Fruit fly (Drosophila melanogaster) whole organism, wandering third instar larva: Measurements from ENCODE around the gene CG11811.

Experiments
- Abd-B ChIP-seq: fragments of >200 bp; optimal IDR thresholded peaks from 2 replicates; lab custom pipeline; 2017; ENCODE audit warnings: missing biosample characterization, missing genetic modification characterization
- Dfd ChIP-seq: fragments of >200 bp; optimal IDR thresholded peaks from 2 replicates; lab custom pipeline; 2017; ENCODE audit warnings: missing biosample characterization, missing genetic modification characterization
- N ChIP-seq: fragments of >200 bp; optimal IDR thresholded peaks from 2 replicates; lab custom pipeline; 2018; ENCODE audit warnings: missing biosample characterization, missing external identifiers, missing genetic modification characterization
- OdsH ChIP-seq: fragments of 200-800 bp; sonication (Bioruptor generic); optimal IDR thresholded peaks from 2 replicates; lab custom pipeline; 2016; ENCODE audit warnings: missing biosample characterization, mild to moderate bottlenecking, missing genetic modification characterization
- Vsx2 ChIP-seq: fragments of 200-300, 225-300 bp; sonication (Bioruptor generic); optimal IDR thresholded peaks from 2 replicates; lab custom pipeline; 2018; ENCODE audit warnings: missing biosample characterization, missing genetic modification characterization; ENCODE audit not compliant: partially characterized antibody
- dl ChIP-seq, 2 experiments: fragments of 175-275, 200-275 bp in 1 of 2; fragments of 200-275 bp in 1 of 2; sonication (Bioruptor generic); optimal IDR thresholded peaks; lab custom pipeline; 2018; ENCODE audit warnings: mild to moderate bottlenecking in 2 of 2, missing biosample characterization in 2 of 2, missing genetic modification characterization in 2 of 2, moderate library complexity in 2 of 2; ENCODE audit not compliant: partially characterized antibody in 2 of 2, insufficient read depth in 1 of 2
- dsf ChIP-seq: sonication (Bioruptor generic); optimal IDR thresholded peaks from 2 replicates; lab custom pipeline; 2016; ENCODE audit warnings: missing biosample characterization, missing genetic modification characterization, borderline replicate concordance
- h ChIP-seq: fragments of 200-800 bp; sonication (Bioruptor generic); optimal IDR thresholded peaks from 3 replicates; lab custom pipeline; 2016; ENCODE audit warnings: missing biosample characterization, mild to moderate bottlenecking, missing genetic modification characterization
- jim ChIP-seq: fragments of 175-275, 200-325 bp; sonication (Bioruptor generic); optimal IDR thresholded peaks from 2 replicates; lab custom pipeline; 2016; ENCODE audit warnings: missing biosample characterization, mild to moderate bottlenecking, missing genetic modification characterization
- pan ChIP-seq: fragments of >200 bp; optimal IDR thresholded peaks from 2 replicates; lab custom pipeline; 2017
- psq ChIP-seq: fragments of 200-800 bp; sonication (Bioruptor generic); optimal IDR thresholded peaks from 3 replicates; lab custom pipeline; 2017; ENCODE audit warnings: missing biosample characterization, mild to moderate bottlenecking, missing genetic modification characterization, moderate library complexity
- sv ChIP-seq: fragments of 200-800 bp; sonication (Bioruptor generic); optimal IDR thresholded peaks from 3 replicates; lab custom pipeline; 2016; ENCODE audit warnings: missing biosample characterization, missing genetic modification characterization
- usp ChIP-seq: fragments of >200 bp; optimal IDR thresholded peaks from 2 replicates; lab custom pipeline; 2017; ENCODE audit warnings: missing biosample characterization, missing genetic modification characterization

DNA sequence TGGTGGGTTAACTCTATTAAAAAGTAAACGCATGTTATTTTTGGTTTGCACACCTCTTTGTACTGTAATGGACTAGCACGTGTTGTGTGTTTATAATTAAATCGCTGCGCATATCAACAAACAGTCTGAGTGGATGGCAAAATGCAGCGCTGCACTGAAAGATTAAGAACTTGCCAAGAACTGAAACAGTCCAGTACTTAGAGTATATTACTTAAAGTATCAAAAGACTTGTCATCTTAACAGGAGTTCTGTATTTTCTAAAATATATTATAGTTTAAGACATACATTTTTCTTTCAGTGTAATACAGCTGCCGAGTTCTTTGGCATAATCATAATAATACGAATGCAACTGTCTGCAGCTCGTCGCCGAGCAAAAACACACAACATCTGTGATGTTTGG lies 42.4 kb upstream of the CG11811 start:
- no peak for TF ChIP-seq usp (GFP tag; lab: Kevin White, UChicago)
- TF ChIP-seq h (GFP tag; lab: Kevin White, UChicago) = no peak
- TF ChIP-seq OdsH = no peak
- TF ChIP-seq Vsx2 (GFP tag; lab: Kevin White, UChicago) = no peak
- no peak for TF ChIP-seq Dfd (GFP tag; lab: Kevin White, UChicago)
- TF ChIP-seq pan = no peak
- TF ChIP-seq sv (GFP tag; lab: Kevin White, UChicago) = no peak
- no peak for TF ChIP-seq dsf
- TF ChIP-seq dl (GFP tag; optimal IDR thresholded peaks at IDR 0.05; lab: Kevin White, UChicago; ENCODE audit: insufficient read depth in 1 of 2, partially characterized antibody in 2 of 2) = no peak
- no peak for TF ChIP-seq psq (GFP tag; lab: Kevin White, UChicago)
- TF ChIP-seq Abd-B (GFP tag; lab: Kevin White, UChicago) = no peak
- no peak for TF ChIP-seq N (GFP tag; lab: Kevin White, UChicago)
- TF ChIP-seq jim = no peak
